Worm (Caenorhabditis elegans) whole organism, L2 larva: Measurements from ENCODE around the gene fln-1.

ENCODE experiments used
- R02D3.7 ChIP-seq: fragments of 150-350 bp; optimal IDR thresholded peaks from 2 replicates; lab custom pipeline; 2014; ENCODE audit warnings: missing biosample characterization, missing genetic modification characterization
- aly-2 ChIP-seq: fragments of 150-350 bp; optimal IDR thresholded peaks from 2 replicates; lab custom pipeline; 2014; ENCODE audit warnings: missing biosample characterization, missing genetic modification characterization
- ama-1 ChIP-seq: fragments of 150-350 bp; optimal IDR thresholded peaks from 2 replicates; lab custom pipeline; 2018; ENCODE audit warnings: inconsistent platforms
- ceh-82 ChIP-seq: fragments of 150-350 bp; optimal IDR thresholded peaks from 2 replicates; lab custom pipeline; 2014; ENCODE audit warnings: missing biosample characterization, missing genetic modification characterization
- fos-1 ChIP-seq: fragments of 150-350 bp; optimal IDR thresholded peaks from 2 replicates; lab custom pipeline; 2014; ENCODE audit warnings: missing biosample characterization, missing genetic modification characterization
- lin-39 ChIP-seq: fragments of 150-350 bp; optimal IDR thresholded peaks from 2 replicates; lab custom pipeline; 2014; ENCODE audit warnings: missing biosample characterization, missing genetic modification reagents, missing genetic modification characterization
- mab-5 ChIP-seq: fragments of 150-350 bp; optimal IDR thresholded peaks from 2 replicates; lab custom pipeline; 2014; ENCODE audit warnings: missing biosample characterization, missing genetic modification characterization
- nhr-10 ChIP-seq: sonication (generic microtip); optimal IDR thresholded peaks from 2 replicates; lab custom pipeline; 2017; ENCODE audit warnings: missing biosample characterization, missing genetic modification characterization
- nhr-12 ChIP-seq: fragments of 150-350 bp; optimal IDR thresholded peaks from 2 replicates; lab custom pipeline; 2014; ENCODE audit warnings: missing biosample characterization, missing genetic modification characterization
- nhr-237 ChIP-seq: fragments of 150-350 bp; optimal IDR thresholded peaks from 2 replicates; lab custom pipeline; 2014; ENCODE audit warnings: missing biosample characterization, missing genetic modification characterization
- skn-1 ChIP-seq: sonication (generic microtip); optimal IDR thresholded peaks from 2 replicates; lab custom pipeline; 2017; ENCODE audit warnings: missing biosample characterization, missing genetic modification characterization
- unc-62 ChIP-seq: fragments of 150-350 bp; optimal IDR thresholded peaks from 2 replicates; lab custom pipeline; 2014; ENCODE audit warnings: missing biosample characterization, missing genetic modification reagents, missing genetic modification characterization
- ztf-4 ChIP-seq: fragments of 150-350 bp; optimal IDR thresholded peaks from 2 replicates; lab custom pipeline; 2014; ENCODE audit warnings: missing biosample characterization, missing genetic modification characterization

ce11 chrIV:388073-388472 is 12.3 kb upstream of the fln-1 start, which contains the start of gene ssna-1:
- no peak for TF ChIP-seq nhr-237 (tag; lab: Kevin White, UChicago)
- no peak for TF ChIP-seq ceh-82 (tag; lab: Kevin White, UChicago)
- TF ChIP-seq ama-1 (lab: Kevin White, UChicago): no peak
- TF ChIP-seq R02D3.7: no peak
- no peak for TF ChIP-seq mab-5 (tag; lab: Kevin White, UChicago)
- no peak for TF ChIP-seq ztf-4 (tag; lab: Kevin White, UChicago)
- TF ChIP-seq aly-2 (tag; lab: Kevin White, UChicago): no peak
- no peak for TF ChIP-seq skn-1 (tag; lab: Kevin White, UChicago)
- TF ChIP-seq unc-62 (GFP tag; lab: Kevin White, UChicago): no peak
- TF ChIP-seq nhr-12 (tag; lab: Kevin White, UChicago): no peak
- no peak for TF ChIP-seq fos-1 (tag; lab: Kevin White, UChicago)
- no peak for TF ChIP-seq nhr-10
- no peak for TF ChIP-seq lin-39 (tag; lab: Kevin White, UChicago)
